Fruit fly (Drosophila melanogaster): ENCODE data around the gene Dph4.

Dph4 gene

dm6 chr3R:5648569-5649476, 24.9 kb upstream of the Dph4 start, which contains the start of the genes MTA1-like and Sec23 (continued):
- TF ChIP-seq tna (GFP tag; IDR thresholded peaks at IDR 0.05; ENCODE audit: partially characterized antibody) (peak; percentile 80), phol (tag; optimal IDR thresholded peaks at IDR 0.05) (peak; percentile 98), Fer1 (GFP tag; optimal IDR thresholded peaks at IDR 0.05) (peak; percentile 11), CG10543 (GFP tag; optimal IDR thresholded peaks at IDR 0.05) (peak; percentile 66), HmgD (GFP tag; optimal IDR thresholded peaks at IDR 0.05) (peak; percentile 14), Hr51 (GFP tag; optimal IDR thresholded peaks at IDR 0.05) (peak; percentile 28 to 40), CG30431 (GFP tag; optimal IDR thresholded peaks at IDR 0.05) (no peak), bab2 (GFP tag; optimal IDR thresholded peaks at IDR 0.05) (peak; percentile 41), crp (GFP tag; optimal IDR thresholded peaks at IDR 0.05) (peak in 1 of 2 experiments; percentile 81), gcm (GFP tag; optimal IDR thresholded peaks at IDR 0.05) (no peak), CG12391 (tag; optimal IDR thresholded peaks at IDR 0.05) (peak; percentile 78), kay (GFP tag; optimal IDR thresholded peaks at IDR 0.05) (no peak), CG8944 (GFP tag; optimal IDR thresholded peaks at IDR 0.05) (no peak), NfI (GFP tag; optimal IDR thresholded peaks at IDR 0.05) (peak; percentile 33), cas (GFP tag; IDR thresholded peaks at IDR 0.05) (no peak), CG7963 (GFP tag; IDR thresholded peaks at IDR 0.05; ENCODE audit: partially characterized antibody) (peak; percentile 74; the same call in 2 of the 3 replicates), gfzf (GFP tag; optimal IDR thresholded peaks at IDR 0.05) (peak; percentile 13), mam (GFP tag; optimal IDR thresholded peaks at IDR 0.05) (peak; percentile 53), CG33213 (GFP tag; optimal IDR thresholded peaks at IDR 0.05) (no peak), Optix (GFP tag; IDR thresholded peaks at IDR 0.05) (no peak), E2f1 (GFP tag; IDR thresholded peaks at IDR 0.05) (no peak), CG1602 (GFP tag; optimal IDR thresholded peaks at IDR 0.05) (peak; percentile 56), rib (GFP tag; IDR thresholded peaks at IDR 0.05) (no peak; the same call in 1 of the 2 replicates), fd96Cb (tag; optimal IDR thresholded peaks at IDR 0.05) (peak; percentile 18), chn (GFP tag; optimal IDR thresholded peaks at IDR 0.05) (peak; percentile 21), CG12219 (GFP tag; optimal IDR thresholded peaks at IDR 0.05) (no peak), gsb-n (tag; optimal IDR thresholded peaks at IDR 0.05) (peak; percentile 25), CG12769 (tag; optimal IDR thresholded peaks at IDR 0.05) (no peak), CHES-1-like (GFP tag; optimal IDR thresholded peaks at IDR 0.05) (no peak), pho (GFP tag; optimal IDR thresholded peaks at IDR 0.05) (peak; percentile 37), dm (GFP tag; optimal IDR thresholded peaks at IDR 0.05) (peak; percentile 36), pita (GFP tag; optimal IDR thresholded peaks at IDR 0.05) (no peak), Asciz (GFP tag; optimal IDR thresholded peaks at IDR 0.05) (no peak), hkb (optimal IDR thresholded peaks at IDR 0.05) (no peak), hkb (GFP tag; IDR thresholded peaks at IDR 0.05) (no peak), HmgZ (tag; optimal IDR thresholded peaks at IDR 0.05) (peak; percentile 26), sens-2 (GFP tag; IDR thresholded peaks at IDR 0.05) (no peak), Mes4 (GFP tag; optimal IDR thresholded peaks at IDR 0.05) (no peak), CG13287 (GFP tag; IDR thresholded peaks at IDR 0.05; ENCODE audit: partially characterized antibody) (peak; percentile 90), CG12942 (GFP tag; optimal IDR thresholded peaks at IDR 0.05) (peak; percentile 52), CG15479 (GFP tag; optimal IDR thresholded peaks at IDR 0.05) (no peak), cwo (GFP tag; optimal IDR thresholded peaks at IDR 0.05) (no peak), C15 (GFP tag; IDR thresholded peaks at IDR 0.05) (no peak), Blimp-1 (GFP tag; optimal IDR thresholded peaks at IDR 0.05) (no peak), Meics (GFP tag; optimal IDR thresholded peaks at IDR 0.05) (peak; percentile 53), Eip74EF (GFP tag; optimal IDR thresholded peaks at IDR 0.05) (no peak), eyg (GFP tag; optimal IDR thresholded peaks at IDR 0.05) (no peak), trem (tag; optimal IDR thresholded peaks at IDR 0.05) (peak; percentile 75)
